Worm (Caenorhabditis elegans) whole organism, L4 larva: Measurements from ENCODE around the gene srz-13.

ENCODE experiments used
- F10B5.3 ChIP-seq: sonication (generic microtip); optimal IDR thresholded peaks from 2 replicates; lab custom pipeline; 2016; ENCODE audit warnings: mild to moderate bottlenecking, missing genetic modification characterization, missing compliant biosample characterization
- T26A8.4 ChIP-seq: fragments of 200-800 bp; sonication (Bioruptor generic); IDR thresholded peaks from 2 replicates; pipeline ENCODE4 v1.3.6; 2022; ENCODE audit warnings: missing genetic modification characterization, missing compliant biosample characterization
- ZK546.5 ChIP-seq, 2 experiments: sonication (generic microtip); optimal IDR thresholded peaks; 2 replicates each; lab custom pipeline; 2017; ENCODE audit warnings: missing biosample characterization in 2 of 2, missing genetic modification characterization in 2 of 2
- arid-1 ChIP-seq: fragments of 200-800 bp; sonication (Bioruptor generic); conservative IDR thresholded peaks from 2 replicates; pipeline ENCODE4 v1.3.6; 2022; ENCODE audit warnings: missing genetic modification reagents, missing genetic modification characterization, missing compliant biosample characterization
- ceh-32 ChIP-seq: sonication (generic microtip); optimal IDR thresholded peaks from 2 replicates; lab custom pipeline; 2016; ENCODE audit warnings: mild to moderate bottlenecking, missing genetic modification characterization, missing compliant biosample characterization; ENCODE audit not compliant: poor library complexity
- ceh-44 ChIP-seq: fragments of 200-800 bp; sonication (Bioruptor generic); IDR thresholded peaks from 2 replicates; pipeline ENCODE4 v1.3.6; 2022; ENCODE audit warnings: missing genetic modification reagents, missing genetic modification characterization, missing compliant biosample characterization
- cey-2 ChIP-seq: sonication (generic microtip); optimal IDR thresholded peaks from 3 replicates; lab custom pipeline; 2017; ENCODE audit warnings: missing genetic modification characterization, mild to moderate bottlenecking, missing compliant biosample characterization, antibody characterized with exemption, borderline replicate concordance; ENCODE audit not compliant: insufficient read depth
- dmd-6 ChIP-seq: fragments of 200-800 bp; sonication (Bioruptor generic); IDR thresholded peaks from 2 replicates; pipeline ENCODE4 v1.3.6; 2022; ENCODE audit warnings: missing genetic modification reagents, missing genetic modification characterization, missing compliant biosample characterization
- dmd-9 ChIP-seq: fragments of 200-800 bp; sonication (Bioruptor generic); IDR thresholded peaks from 2 replicates; pipeline ENCODE4 v1.3.6; 2022; ENCODE audit warnings: missing genetic modification reagents, missing genetic modification characterization, missing compliant biosample characterization
- dpl-1 ChIP-seq: fragments of 150-350 bp; optimal IDR thresholded peaks from 2 replicates; lab custom pipeline; 2014; ENCODE audit warnings: missing biosample characterization, missing genetic modification reagents, missing genetic modification characterization
- egl-43 ChIP-seq: fragments of 200-800 bp; sonication (Bioruptor generic); IDR thresholded peaks from 2 replicates; pipeline ENCODE4 v1.3.6; 2022; ENCODE audit warnings: missing genetic modification reagents, missing genetic modification characterization, missing compliant biosample characterization
- hmg-1.1 ChIP-seq: fragments of 200-800 bp; sonication (Bioruptor generic); IDR thresholded peaks from 2 replicates; pipeline ENCODE4 v1.3.6; 2022; ENCODE audit warnings: missing genetic modification reagents, missing genetic modification characterization, missing compliant biosample characterization
- lin-13 ChIP-seq: fragments of 150-350 bp; optimal IDR thresholded peaks from 2 replicates; lab custom pipeline; 2014; ENCODE audit warnings: missing biosample characterization, missing genetic modification reagents, missing genetic modification characterization
- lin-15B ChIP-seq: fragments of 150-350 bp; sonication (generic microtip); optimal IDR thresholded peaks from 3 replicates; lab custom pipeline; 2014; ENCODE audit warnings: missing biosample characterization, missing genetic modification characterization
- lin-38 ChIP-seq: fragments of 200-800 bp; sonication (Bioruptor generic); IDR thresholded peaks from 2 replicates; pipeline ENCODE4 v1.3.6; 2022; ENCODE audit warnings: missing genetic modification reagents, missing genetic modification characterization, missing compliant biosample characterization
- mep-1 ChIP-seq: fragments of 150-350 bp; sonication (generic microtip); optimal IDR thresholded peaks from 3 replicates; lab custom pipeline; 2014; ENCODE audit warnings: missing biosample characterization, missing genetic modification characterization
- nhr-10 ChIP-seq: fragments of 150-350 bp; optimal IDR thresholded peaks from 2 replicates; lab custom pipeline; 2014; ENCODE audit warnings: missing biosample characterization, missing genetic modification characterization
- nhr-237 ChIP-seq: sonication (generic microtip); optimal IDR thresholded peaks from 2 replicates; lab custom pipeline; 2017; ENCODE audit warnings: missing biosample characterization, missing genetic modification characterization
- nhr-28 ChIP-seq: fragments of 150-350 bp; optimal IDR thresholded peaks from 2 replicates; lab custom pipeline; 2014; ENCODE audit warnings: missing biosample characterization, missing genetic modification characterization
- nhr-41 ChIP-seq: fragments of 200-800 bp; sonication (Bioruptor generic); IDR thresholded peaks from 2 replicates; pipeline ENCODE4 v1.3.6; 2022; ENCODE audit warnings: missing genetic modification reagents, missing genetic modification characterization, missing compliant biosample characterization
- nhr-48 ChIP-seq: sonication (generic microtip); optimal IDR thresholded peaks from 2 replicates; lab custom pipeline; 2016; ENCODE audit warnings: mild to moderate bottlenecking, missing genetic modification characterization, missing compliant biosample characterization
- nhr-76 ChIP-seq: fragments of 150-350 bp; optimal IDR thresholded peaks from 2 replicates; lab custom pipeline; 2014; ENCODE audit warnings: missing biosample characterization, missing genetic modification characterization
- nhr-77 ChIP-seq: fragments of 150-350 bp; optimal IDR thresholded peaks from 2 replicates; lab custom pipeline; 2014; ENCODE audit warnings: missing biosample characterization, missing genetic modification characterization
- pqm-1 ChIP-seq: sonication (generic microtip); optimal IDR thresholded peaks from 2 replicates; lab custom pipeline; 2017; ENCODE audit warnings: missing biosample characterization, missing genetic modification characterization
- saeg-2 ChIP-seq: fragments of 200-800 bp; sonication (Bioruptor generic); IDR thresholded peaks from 2 replicates; pipeline ENCODE4 v1.3.6; 2022; ENCODE audit warnings: missing genetic modification reagents, missing genetic modification characterization, missing compliant biosample characterization
- spr-1 ChIP-seq: sonication (generic microtip); optimal IDR thresholded peaks from 2 replicates; lab custom pipeline; 2016; ENCODE audit warnings: mild to moderate bottlenecking, missing genetic modification characterization, missing compliant biosample characterization
- spr-3 ChIP-seq: fragments of 200-800 bp; sonication (Bioruptor generic); optimal IDR thresholded peaks from 2 replicates; lab custom pipeline; 2018; ENCODE audit warnings: mild to moderate bottlenecking, missing genetic modification characterization, missing compliant biosample characterization
- unc-39 ChIP-seq: sonication (generic microtip); optimal IDR thresholded peaks from 2 replicates; lab custom pipeline; 2017; ENCODE audit warnings: missing biosample characterization, missing genetic modification characterization
- unc-62 ChIP-seq, 3 experiments: fragments of 150-350 bp in 1 of 3; sonication (generic microtip); optimal IDR thresholded peaks in 2 of 3; peaks in 1 of 3; 1 replicate in 1 of 3; 2 replicates in 2 of 3; lab custom pipeline; 2014 to 2017; ENCODE audit warnings: missing biosample characterization in 3 of 3, missing genetic modification characterization in 3 of 3, missing genetic modification reagents in 3 of 3, missing genotype in 1 of 3
- zip-2 ChIP-seq: fragments of 150-350 bp; optimal IDR thresholded peaks from 2 replicates; lab custom pipeline; 2014; ENCODE audit warnings: missing biosample characterization, missing genetic modification characterization

Gene srz-13

DNA sequence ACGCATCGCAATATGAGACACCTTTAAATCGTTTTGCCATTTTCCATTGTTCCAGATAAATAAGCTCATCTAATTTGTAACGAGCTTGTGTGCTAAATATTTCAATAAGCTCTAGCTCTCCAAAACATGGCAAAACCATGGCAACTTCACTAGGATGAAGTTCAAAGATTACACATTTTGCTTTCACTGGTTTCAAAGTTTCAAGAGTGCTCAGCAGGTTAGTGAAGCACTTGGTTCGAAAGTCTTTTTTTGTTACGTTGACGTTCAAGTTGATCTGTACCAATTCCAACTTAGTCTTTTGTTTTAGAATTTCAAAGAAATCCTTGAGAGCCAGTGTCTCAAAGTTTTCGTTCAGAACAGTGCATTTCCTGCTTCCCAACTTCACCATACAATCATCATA is 39.8 kb upstream of the srz-13 start, which contains the start of gene fbxa-18:
Gene fbxa-18, plus strand, starts transcription at position 301 of the 400 bp plus-strand sequence.
- TF ChIP-seq spr-3: no peak
- no peak for TF ChIP-seq F10B5.3

DNA sequence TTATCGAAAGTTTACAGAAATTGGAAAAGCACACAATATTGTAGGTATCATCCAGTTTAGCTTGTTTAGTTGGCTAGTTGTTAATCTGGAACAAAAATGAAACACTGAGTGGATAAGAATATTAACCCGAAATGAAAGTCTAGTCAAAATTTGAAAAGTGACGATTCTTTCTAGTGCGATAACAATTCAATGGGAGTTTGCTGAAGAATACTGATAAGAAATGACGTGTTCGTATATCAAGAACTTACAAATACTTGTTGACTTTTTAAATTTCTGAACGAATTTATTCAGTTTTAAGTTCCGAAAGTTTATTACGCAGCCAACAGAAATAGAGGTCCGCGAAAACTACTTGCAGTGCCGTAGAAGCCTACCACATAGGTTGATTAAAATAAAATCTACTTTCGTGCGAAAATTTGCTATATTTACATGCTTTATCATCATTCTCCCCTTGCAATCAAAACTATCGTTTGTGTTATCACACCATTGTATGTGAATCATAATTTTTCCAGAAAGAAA is 39.1 kb upstream of the srz-13 start, which contains the start of gene fbxa-88:
Gene fbxa-88, minus strand, starts transcription at position 51 of the 516 bp plus-strand sequence.
- TF ChIP-seq nhr-77 (peak; percentile 41), dmd-6 (GFP tag; lab: Robert Waterston, UW) (peak; percentile 52; the same call in 1 of the 2 replicates), unc-62 (GFP tag; optimal IDR thresholded peaks at IDR 0.05 in 1 of 2; lab: Kevin White, UChicago) (peak in 1 of 2 experiments; percentile 4), unc-62 (tag; optimal IDR thresholded peaks at IDR 0.05; lab: Kevin White, UChicago) (no peak), spr-1 (tag; lab: Kevin White, UChicago) (no peak), pqm-1 (tag; lab: Kevin White, UChicago) (peak; percentile 42), nhr-28 (tag; lab: Kevin White, UChicago) (peak; percentile 66)

DNA sequence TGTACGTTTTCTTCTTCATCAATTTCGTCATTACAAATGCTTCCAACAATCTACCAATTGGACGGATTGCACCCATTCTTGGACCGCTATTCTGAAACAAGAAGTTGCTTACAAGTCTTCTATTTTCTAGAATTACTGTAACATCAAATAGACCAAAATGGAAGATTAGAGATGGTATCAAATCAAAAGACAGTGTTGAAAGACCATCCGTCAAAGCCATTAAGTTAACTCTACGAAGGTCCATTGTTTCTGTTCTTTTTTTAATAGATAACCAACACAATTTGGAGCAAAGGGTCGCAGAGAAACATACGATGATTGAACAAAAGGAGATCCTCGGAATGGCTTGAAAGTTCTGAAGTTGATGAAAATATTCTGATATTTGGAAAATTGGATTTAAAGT is 37.2 kb upstream of the srz-13 start:
- TF ChIP-seq saeg-2: no peak
- TF ChIP-seq lin-15B (tag; lab: Kevin White, UChicago): no peak
- no peak for TF ChIP-seq nhr-48 (tag; lab: Kevin White, UChicago)
- TF ChIP-seq unc-62 (GFP tag; optimal IDR thresholded peaks at IDR 0.05 in 1 of 2; lab: Kevin White, UChicago): peak in 1 of 2 experiments; percentile 91
- TF ChIP-seq unc-62 (tag; optimal IDR thresholded peaks at IDR 0.05; lab: Kevin White, UChicago): no peak
- no peak for TF ChIP-seq lin-38 (GFP tag; lab: Robert Waterston, UW)

DNA sequence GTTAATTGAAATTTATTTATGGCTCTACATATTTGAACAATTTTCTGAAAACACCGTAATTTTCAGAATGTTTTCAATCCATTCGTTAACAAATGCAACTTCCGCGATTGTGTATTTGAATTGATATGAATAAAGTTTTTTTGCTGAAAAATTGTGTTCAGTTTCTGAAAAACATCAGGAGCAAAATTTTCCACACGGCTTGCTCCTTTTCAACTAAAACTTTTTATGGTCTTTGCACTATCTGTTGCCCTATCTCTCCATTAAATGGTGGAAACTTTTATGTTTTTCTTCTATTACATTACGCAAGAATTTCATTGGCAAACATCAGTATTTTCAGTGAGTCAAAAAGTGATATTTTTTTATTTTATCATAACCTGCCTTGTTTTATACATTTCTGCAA is 33.4 kb upstream of the srz-13 start, which contains the start of gene F10A3.4:
Gene F10A3.4, plus strand, starts transcription at position 301 of the 400 bp plus-strand sequence.
- TF ChIP-seq ceh-32 (tag; lab: Kevin White, UChicago) (no peak), T26A8.4 (no peak), zip-2 (no peak), unc-62 (GFP tag; optimal IDR thresholded peaks at IDR 0.05 in 1 of 2; lab: Kevin White, UChicago) (no peak), unc-62 (tag; optimal IDR thresholded peaks at IDR 0.05; lab: Kevin White, UChicago) (no peak), dpl-1 (GFP tag; lab: Kevin White, UChicago) (no peak), nhr-237 (tag; lab: Kevin White, UChicago) (no peak), arid-1 (GFP tag; lab: Robert Waterston, UW) (no peak), nhr-10 (tag; lab: Kevin White, UChicago) (no peak), nhr-76 (no peak), ZK546.5 (tag; optimal IDR thresholded peaks at IDR 0.05; lab: Kevin White, UChicago) (no peak), egl-43 (no peak), unc-39 (tag; lab: Kevin White, UChicago) (no peak), saeg-2 (no peak), lin-15B (tag; lab: Kevin White, UChicago) (no peak), nhr-48 (tag; lab: Kevin White, UChicago) (no peak), mep-1 (tag; lab: Kevin White, UChicago) (no peak)

DNA sequence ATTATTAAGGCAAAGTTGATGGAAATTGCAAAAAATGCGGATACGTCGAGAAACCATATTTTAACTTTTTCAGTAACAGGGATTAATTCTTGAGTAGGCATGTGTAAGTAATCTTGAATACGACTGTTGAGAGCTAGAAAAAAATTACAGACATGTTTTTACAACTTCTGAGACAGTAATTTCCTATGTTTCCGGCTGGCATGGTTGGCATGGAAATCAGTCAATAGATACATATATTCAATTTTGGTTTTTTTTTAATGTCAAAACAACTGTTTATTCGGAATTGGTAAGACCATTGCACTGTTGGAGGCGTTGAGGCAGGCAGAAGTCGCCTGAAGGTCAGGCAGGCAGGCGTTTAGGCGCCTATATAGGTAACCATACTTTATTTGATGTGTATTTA is 28.8 kb upstream of the srz-13 start, which contains the start of gene str-254:
Gene str-254, minus strand, starts transcription at position 101 of the 400 bp plus-strand sequence.
- no peak for TF ChIP-seq lin-13 (GFP tag; lab: Kevin White, UChicago)
- no peak for TF ChIP-seq hmg-1.1 (GFP tag; lab: Robert Waterston, UW)
- no peak for TF ChIP-seq nhr-41 (GFP tag; lab: Robert Waterston, UW)

DNA sequence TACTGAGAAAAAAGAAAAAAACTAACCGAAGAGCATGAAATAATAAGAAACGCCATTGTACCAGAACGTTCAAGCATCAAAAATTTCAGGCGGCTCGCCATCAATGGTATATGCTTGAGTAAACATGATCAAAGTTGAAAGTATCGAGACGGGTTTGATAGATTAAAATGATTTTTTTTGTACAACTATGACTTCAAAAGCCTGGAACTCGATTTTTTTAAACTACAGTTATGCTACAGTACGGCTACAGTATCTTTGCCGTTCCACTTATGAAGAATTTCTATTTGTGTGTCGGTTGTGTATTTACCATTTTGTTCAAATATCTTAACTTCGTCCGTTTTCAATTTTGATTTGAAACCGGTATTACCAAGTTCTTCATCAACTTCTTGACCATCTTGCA is 27.1 kb upstream of the srz-13 start, which contains the start of gene str-97:
Gene str-97, minus strand, starts transcription at position 101 of the 400 bp plus-strand sequence.
- TF ChIP-seq unc-62 (GFP tag; optimal IDR thresholded peaks at IDR 0.05 in 1 of 2; lab: Kevin White, UChicago) (peak in 1 of 2 experiments; percentile 62), unc-62 (tag; optimal IDR thresholded peaks at IDR 0.05; lab: Kevin White, UChicago) (no peak), nhr-10 (tag; lab: Kevin White, UChicago) (no peak)

DNA sequence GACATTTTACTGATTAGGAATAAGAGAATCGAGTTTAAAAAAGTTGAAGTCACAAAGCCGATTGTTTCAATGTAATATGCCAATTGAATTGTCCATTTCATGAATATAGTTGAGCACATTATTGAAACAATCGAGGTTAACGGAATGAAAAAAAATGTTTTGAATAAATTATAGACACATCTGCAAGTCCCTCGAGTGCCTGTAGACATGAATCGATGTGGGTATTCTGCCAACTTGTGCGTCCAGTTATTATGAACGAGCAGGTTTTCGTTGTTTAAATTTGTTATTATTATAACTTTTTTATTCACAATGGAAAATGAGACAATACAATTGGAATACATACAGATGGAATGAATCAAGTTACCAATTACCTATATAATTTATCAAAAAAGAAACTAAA is 23.8 kb upstream of the srz-13 start, which contains the start of gene str-99:
Gene str-99, minus strand, starts transcription at position 101 of the 400 bp plus-strand sequence.
- TF ChIP-seq ZK546.5 (tag; optimal IDR thresholded peaks at IDR 0.05; lab: Kevin White, UChicago): no peak
- no peak for TF ChIP-seq nhr-77
- TF ChIP-seq cey-2: no peak
- no peak for TF ChIP-seq T26A8.4
- TF ChIP-seq ceh-44 (GFP tag; lab: Robert Waterston, UW): no peak
- no peak for TF ChIP-seq dmd-9 (GFP tag; lab: Robert Waterston, UW)
- TF ChIP-seq unc-62 (GFP tag; optimal IDR thresholded peaks at IDR 0.05 in 1 of 2; lab: Kevin White, UChicago): peak in 1 of 2 experiments; percentile 39
- no peak for TF ChIP-seq unc-62 (tag; optimal IDR thresholded peaks at IDR 0.05; lab: Kevin White, UChicago)
